Worm (Caenorhabditis elegans): ENCODE data around the gene F18E9.1.

ce11 chrX:8568423-8568903, 32.9 kb upstream of the F18E9.1 start:
- no peak for TF ChIP-seq eor-1 (tag; optimal IDR thresholded peaks at IDR 0.05)
- no peak for TF ChIP-seq lin-15B (tag; optimal IDR thresholded peaks at IDR 0.05)
- TF ChIP-seq fkh-2 (tag; optimal IDR thresholded peaks at IDR 0.05): no peak
- no peak for TF ChIP-seq nhr-76 (tag; optimal IDR thresholded peaks at IDR 0.05)
- TF ChIP-seq elt-2 (tag; optimal IDR thresholded peaks at IDR 0.05): peak; percentile 88
- no peak for TF ChIP-seq fkh-10 (GFP tag; optimal IDR thresholded peaks at IDR 0.05)
- TF ChIP-seq elt-3 (tag; optimal IDR thresholded peaks at IDR 0.05): no peak
- TF ChIP-seq nhr-25 (tag; optimal IDR thresholded peaks at IDR 0.05): peak; percentile 28
